Worm (Caenorhabditis elegans) whole organism, young adult: Measurements from ENCODE around the gene str-187.

Source experiments
- F55B11.4 ChIP-seq: sonication (generic microtip); optimal IDR thresholded peaks from 2 replicates; lab custom pipeline; 2016; ENCODE audit warnings: missing compliant biosample characterization, missing genetic modification characterization, borderline replicate concordance; ENCODE audit not compliant: insufficient read depth
- mes-4 ChIP-seq: sonication (generic microtip); optimal IDR thresholded peaks from 2 replicates; lab custom pipeline; 2016; ENCODE audit warnings: missing genotype, missing genetic modification characterization, missing compliant biosample characterization
- pha-4 ChIP-seq: fragments of 150-350 bp; sonication (generic microtip); optimal IDR thresholded peaks from 2 replicates; lab custom pipeline; 2014; ENCODE audit warnings: missing biosample characterization, missing genetic modification reagents, missing genetic modification characterization

DNA sequence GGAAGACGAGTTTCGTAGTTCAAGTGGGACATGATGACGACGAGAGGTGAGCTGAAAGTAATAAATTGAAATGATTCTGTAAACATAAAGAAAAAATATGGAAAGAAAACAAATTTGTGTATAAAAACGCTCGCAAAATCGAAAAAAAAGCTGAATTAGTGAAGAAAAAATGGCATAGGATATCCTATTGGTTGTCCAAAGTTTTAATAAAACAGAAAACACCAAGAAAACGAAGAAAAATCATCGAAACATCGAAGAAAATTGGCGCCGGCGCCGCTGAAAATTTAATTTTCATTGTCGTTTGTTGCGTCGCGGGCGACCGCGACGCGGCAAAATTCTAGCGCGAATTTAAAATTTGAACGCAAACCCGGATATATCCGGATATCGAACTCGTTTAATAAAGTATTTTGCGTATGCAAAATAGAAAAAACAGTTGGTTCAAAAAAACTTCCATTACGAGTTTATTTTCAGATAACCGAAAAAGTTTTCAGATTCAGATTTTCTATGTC, 8.3 kb downstream of the str-187 start, which contains the start of gene gln-5:
- no peak for TF ChIP-seq F55B11.4 (tag; lab: Kevin White, UChicago)
- no peak for TF ChIP-seq mes-4
- TF ChIP-seq pha-4 (tag; lab: Kevin White, UChicago), result no peak
